Worm (Caenorhabditis elegans) whole organism, mixed stage, embryonic: ENCODE measurements around the gene K09H11.6.

Source experiments
- blmp-1 ChIP-seq: fragments of 150-350 bp; optimal IDR thresholded peaks from 2 replicates; lab custom pipeline; 2014; ENCODE audit warnings: missing biosample characterization, missing genetic modification characterization
- ces-1 ChIP-seq: fragments of 150-350 bp; optimal IDR thresholded peaks from 2 replicates; lab custom pipeline; 2014; ENCODE audit warnings: missing biosample characterization, missing genetic modification reagents, missing genetic modification characterization
- cnd-1 ChIP-seq: fragments of 200-800 bp; sonication (Bioruptor generic); optimal IDR thresholded peaks from 2 replicates; lab custom pipeline; 2018; ENCODE audit warnings: mild to moderate bottlenecking, missing genetic modification characterization, missing compliant biosample characterization
- elt-3 ChIP-seq: fragments of 150-350 bp; optimal IDR thresholded peaks from 2 replicates; lab custom pipeline; 2014; ENCODE audit warnings: missing biosample characterization, missing genetic modification characterization
- ham-2 ChIP-seq: fragments of 200-800 bp; sonication (Bioruptor generic); optimal IDR thresholded peaks from 2 replicates; lab custom pipeline; 2018; ENCODE audit warnings: mild to moderate bottlenecking, missing genetic modification characterization, missing compliant biosample characterization
- mep-1 ChIP-seq: fragments of 150-350 bp; optimal IDR thresholded peaks from 2 replicates; lab custom pipeline; 2017; ENCODE audit warnings: missing biosample characterization, missing genetic modification reagents, missing genetic modification characterization, inconsistent platforms
- nhr-12 ChIP-seq: fragments of 150-350 bp; optimal IDR thresholded peaks from 2 replicates; lab custom pipeline; 2014; ENCODE audit warnings: missing biosample characterization, missing genetic modification characterization
- nhr-237 ChIP-seq: fragments of 150-350 bp; optimal IDR thresholded peaks from 2 replicates; lab custom pipeline; 2014; ENCODE audit warnings: missing biosample characterization, missing genetic modification characterization
- nhr-76 ChIP-seq: sonication (generic microtip); optimal IDR thresholded peaks from 2 replicates; lab custom pipeline; 2017; ENCODE audit warnings: missing biosample characterization, missing genetic modification characterization
- snpc-4 ChIP-seq: fragments of 150-350 bp; optimal IDR thresholded peaks from 2 replicates; lab custom pipeline; 2014; ENCODE audit warnings: missing biosample characterization, missing genetic modification characterization
- tbx-8 ChIP-seq: fragments of 200-800 bp; sonication (Bioruptor generic); optimal IDR thresholded peaks from 2 replicates; lab custom pipeline; 2018; ENCODE audit warnings: mild to moderate bottlenecking, missing genetic modification characterization, moderate library complexity, missing compliant biosample characterization
- unc-39 ChIP-seq: fragments of 150-350 bp; optimal IDR thresholded peaks from 2 replicates; lab custom pipeline; 2014; ENCODE audit warnings: missing biosample characterization, missing genetic modification characterization
- unc-62 ChIP-seq: fragments of 150-350 bp; optimal IDR thresholded peaks from 2 replicates; lab custom pipeline; 2014; ENCODE audit warnings: missing biosample characterization, missing genetic modification reagents, missing genetic modification characterization
- ztf-11 ChIP-seq: fragments of 150-350 bp; optimal IDR thresholded peaks from 2 replicates; lab custom pipeline; 2014; ENCODE audit warnings: missing biosample characterization, missing genetic modification characterization

DNA sequence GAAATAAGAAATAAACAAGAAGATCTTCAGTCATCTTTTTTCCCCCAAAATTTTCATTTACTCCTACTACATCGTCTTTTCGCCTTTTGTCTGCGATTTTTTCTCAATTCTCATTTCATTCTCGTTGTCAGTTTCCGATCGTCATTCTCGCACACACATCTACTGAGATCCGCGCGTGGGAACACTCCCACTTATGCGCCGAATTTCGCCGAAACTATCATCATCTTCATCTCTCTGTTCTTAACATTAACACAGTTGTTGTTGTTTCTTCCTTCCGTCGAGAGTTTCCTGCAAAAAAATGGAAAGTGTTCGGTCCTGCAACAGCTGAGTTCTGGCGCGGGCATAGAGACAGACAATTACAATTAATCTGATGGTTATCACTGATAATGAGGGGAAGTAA is 38.4 kb downstream of the K09H11.6 start:
- TF ChIP-seq unc-62 (GFP tag; lab: Kevin White, UChicago) = no peak
- no peak for TF ChIP-seq mep-1 (tag; lab: Kevin White, UChicago)
- no peak for TF ChIP-seq elt-3 (tag; lab: Kevin White, UChicago)
- no peak for TF ChIP-seq ztf-11 (tag; lab: Kevin White, UChicago)
- TF ChIP-seq blmp-1 (tag; lab: Kevin White, UChicago) = no peak
- TF ChIP-seq unc-39 (tag; lab: Kevin White, UChicago) = no peak
- TF ChIP-seq ham-2 (GFP tag; lab: Kevin White, UChicago) = no peak
- no peak for TF ChIP-seq nhr-76 (tag; lab: Kevin White, UChicago)
- no peak for TF ChIP-seq nhr-237 (tag; lab: Kevin White, UChicago)
- no peak for TF ChIP-seq ces-1 (GFP tag; lab: Kevin White, UChicago)
- TF ChIP-seq snpc-4 (tag; lab: Kevin White, UChicago) = no peak
- no peak for TF ChIP-seq nhr-12 (tag; lab: Kevin White, UChicago)
- TF ChIP-seq tbx-8 (GFP tag; lab: Kevin White, UChicago) = no peak
- no peak for TF ChIP-seq cnd-1 (tag; lab: Kevin White, UChicago)
